Worm (Caenorhabditis elegans): Measurements from ENCODE around the gene K07H8.8.

DNA sequence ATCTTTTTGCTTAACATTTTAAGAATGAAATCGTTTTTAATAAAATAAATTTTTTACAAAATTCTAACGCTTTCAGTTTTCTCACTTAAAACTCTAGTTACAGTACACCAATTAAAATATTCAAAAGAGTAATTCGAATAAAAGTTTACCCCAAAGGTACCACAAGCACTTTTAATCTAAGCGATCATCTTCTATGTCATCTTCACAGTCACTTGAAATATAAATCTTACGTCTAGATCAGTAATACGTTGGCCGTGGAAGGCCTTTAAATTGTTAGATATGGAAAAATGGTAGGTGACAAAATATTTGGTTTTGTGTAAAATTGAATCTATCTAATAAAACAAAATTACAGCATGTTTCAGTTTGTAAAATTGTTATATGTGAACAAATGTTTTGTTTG lies 20.9 kb downstream of the K07H8.8 start:
- no peak for TF ChIP-seq tab-1 (GFP tag; IDR thresholded peaks at IDR 0.05)
- TF ChIP-seq klf-2 (GFP tag; conservative IDR thresholded peaks at IDR 0.05) = no peak
- no peak for TF ChIP-seq med-1 (GFP tag; optimal IDR thresholded peaks at IDR 0.05; ENCODE audit: insufficient read depth)
- no peak for TF ChIP-seq ref-1 (GFP tag; conservative IDR thresholded peaks at IDR 0.05)
- no peak for TF ChIP-seq cog-1 (tag; optimal IDR thresholded peaks at IDR 0.05)
- no peak for TF ChIP-seq ztf-29 (GFP tag; IDR thresholded peaks at IDR 0.05)
- TF ChIP-seq T22C8.4 (GFP tag; IDR thresholded peaks at IDR 0.05) = no peak
- TF ChIP-seq flt-1 (GFP tag; IDR thresholded peaks at IDR 0.05) = no peak
